Fruit fly (Drosophila melanogaster): ENCODE results near the gene elav.
A peak's percentile ranks its signal among the peaks of the same experiment; 100 is the strongest.

Gene elav

DNA sequence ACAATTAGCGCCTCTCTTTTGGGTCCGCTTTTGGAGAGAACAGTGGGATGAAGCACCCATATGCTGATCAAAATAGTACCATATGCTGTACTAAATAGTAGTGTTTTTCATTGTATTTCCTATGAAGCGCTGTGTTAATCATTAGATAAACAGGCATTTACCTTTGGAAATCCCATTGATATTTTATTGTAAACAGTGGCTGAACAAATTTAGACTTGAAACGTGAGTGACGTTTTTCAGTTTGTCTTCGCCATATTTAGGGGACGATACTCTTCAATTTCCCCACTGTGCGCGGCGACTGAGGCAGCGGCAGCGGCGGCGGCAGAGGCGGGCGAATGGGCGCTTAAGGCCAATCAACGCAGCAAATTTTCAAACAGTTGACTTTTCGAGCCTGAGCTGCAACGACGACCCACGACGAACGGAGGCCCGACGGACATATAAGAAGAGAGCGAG is 23.4 kb downstream of the elav start (continued):
- TF ChIP-seq knrl (GFP tag; IDR thresholded peaks at IDR 0.05; ENCODE audit: partially characterized antibody) (no peak), CG12769 (tag; optimal IDR thresholded peaks at IDR 0.05) (peak; percentile 92), Doc2 (GFP tag; IDR thresholded peaks at IDR 0.05) (no peak), Eip74EF (GFP tag; optimal IDR thresholded peaks at IDR 0.05) (peak in 1 of 2 experiments; percentile 84), CG2199 (GFP tag; IDR thresholded peaks at IDR 0.05) (no peak), CG5953 (GFP tag; IDR thresholded peaks at IDR 0.05) (no peak), fu2 (GFP tag; optimal IDR thresholded peaks at IDR 0.05) (peak; percentile 76), Hr51 (GFP tag; optimal IDR thresholded peaks at IDR 0.05) (peak; percentile 62 to 87), crol (GFP tag; IDR thresholded peaks at IDR 0.05) (no peak), ranshi (GFP tag; IDR thresholded peaks at IDR 0.05) (peak; percentile 60), MBD-R2 (GFP tag; IDR thresholded peaks at IDR 0.05) (peak; percentile 51; the same call in 1 of the 2 replicates), Hr39 (optimal IDR thresholded peaks at IDR 0.05) (no peak), CG17829 (tag; optimal IDR thresholded peaks at IDR 0.05) (peak; percentile 75), CG32767 (GFP tag; IDR thresholded peaks at IDR 0.05) (peak; percentile 63; the same call in 1 of the 2 replicates), CG34422 (GFP tag; IDR thresholded peaks at IDR 0.05) (0 out of 3 replicates have a peak, but pooled peaks have one; percentile 34), maf-S (GFP tag; optimal IDR thresholded peaks at IDR 0.05) (peak; percentile 79), yki (optimal IDR thresholded peaks at IDR 0.05) (no peak), CG11093 (GFP tag; IDR thresholded peaks at IDR 0.05) (peak; percentile 51; the same call in 1 of the 3 replicates), NK7.1 (GFP tag; optimal IDR thresholded peaks at IDR 0.05) (peak; percentile 79), sug (tag; optimal IDR thresholded peaks at IDR 0.05) (peak; percentile 82), zfh2 (GFP tag; optimal IDR thresholded peaks at IDR 0.05) (peak; percentile 83), CG9437 (GFP tag; optimal IDR thresholded peaks at IDR 0.05) (peak; percentile 65), CG16863 (GFP tag; optimal IDR thresholded peaks at IDR 0.05) (peak; percentile 70), Optix (GFP tag; IDR thresholded peaks at IDR 0.05) (0 out of 3 replicates have a peak, but pooled peaks have one; percentile 41), cwo (GFP tag; optimal IDR thresholded peaks at IDR 0.05) (peak; percentile 88), Max (GFP tag; optimal IDR thresholded peaks at IDR 0.05) (peak; percentile 75), HLH3B (GFP tag; IDR thresholded peaks at IDR 0.05) (peak; percentile 68), CG11398 (GFP tag; optimal IDR thresholded peaks at IDR 0.05) (peak; percentile 77), bigmax (GFP tag; optimal IDR thresholded peaks at IDR 0.05) (peak; percentile 25), en (GFP tag; optimal IDR thresholded peaks at IDR 0.05) (peak; percentile 62), Scr (GFP tag; IDR thresholded peaks at IDR 0.05; ENCODE audit: partially characterized antibody) (no peak), Sry-δ (GFP tag; optimal IDR thresholded peaks at IDR 0.05) (peak; percentile 39), pros (GFP tag; optimal IDR thresholded peaks at IDR 0.05) (no peak), scrt (GFP tag; optimal IDR thresholded peaks at IDR 0.05) (peak; percentile 79), Atf3 (GFP tag; optimal IDR thresholded peaks at IDR 0.05) (no peak), ara (GFP tag; IDR thresholded peaks at IDR 0.05) (peak; percentile 48), eve (GFP tag; optimal IDR thresholded peaks at IDR 0.05) (no peak), Myb (GFP tag; optimal IDR thresholded peaks at IDR 0.05) (peak; percentile 68), pzg (GFP tag; optimal IDR thresholded peaks at IDR 0.05) (peak; percentile 2), al (GFP tag; IDR thresholded peaks at IDR 0.05) (peak; percentile 63; the same call in 1 of the 2 replicates), MESR4 (GFP tag; optimal IDR thresholded peaks at IDR 0.05) (no peak), bowl (GFP tag; IDR thresholded peaks at IDR 0.05) (peak; percentile 35; the same call in 1 of the 2 replicates), CG7928 (GFP tag; optimal IDR thresholded peaks at IDR 0.05) (peak; percentile 47), repo (GFP tag; optimal IDR thresholded peaks at IDR 0.05) (peak; percentile 79), CG30431 (GFP tag; optimal IDR thresholded peaks at IDR 0.05) (peak; percentile 29), sens (GFP tag) (peak; percentile 92), tgo (GFP tag; IDR thresholded peaks at IDR 0.05) (peak; percentile 70), peb (GFP tag; IDR thresholded peaks at IDR 0.05) (0 out of 2 replicates have a peak, but pooled peaks have one; percentile 25), stc (GFP tag; IDR thresholded peaks at IDR 0.05) (peak; percentile 68), CG7556 (GFP tag; optimal IDR thresholded peaks at IDR 0.05) (peak; percentile 90), corto (GFP tag; optimal IDR thresholded peaks at IDR 0.05) (no peak), Taf1 (GFP tag; IDR thresholded peaks at IDR 0.05) (peak; percentile 46; the same call in 1 of the 2 replicates)

Measured in whole organism, embryonic.